Worm (Caenorhabditis elegans): ENCODE data around the gene cbn-1.

cbn-1 gene

ce11 chrII:370394-370793 is 38.1 kb upstream of the cbn-1 start:
- TF ChIP-seq zag-1 (tag; optimal IDR thresholded peaks at IDR 0.05) (no peak), ztf-11 (tag; optimal IDR thresholded peaks at IDR 0.05) (no peak), sma-3 (GFP tag; optimal IDR thresholded peaks at IDR 0.05) (no peak), nhr-25 (tag; optimal IDR thresholded peaks at IDR 0.05) (no peak), nhr-23 (tag; optimal IDR thresholded peaks at IDR 0.05) (no peak), lin-11 (tag; optimal IDR thresholded peaks at IDR 0.05) (no peak), nhr-77 (tag; optimal IDR thresholded peaks at IDR 0.05) (no peak), mbf-1 (tag; optimal IDR thresholded peaks at IDR 0.05) (no peak), nhr-11 (tag; optimal IDR thresholded peaks at IDR 0.05) (no peak), R02D3.7 (tag; optimal IDR thresholded peaks at IDR 0.05) (no peak), egl-27 (tag; optimal IDR thresholded peaks at IDR 0.05) (no peak), crh-2 (tag; optimal IDR thresholded peaks at IDR 0.05) (no peak), nhr-237 (tag; optimal IDR thresholded peaks at IDR 0.05) (no peak), elt-1 (tag; optimal IDR thresholded peaks at IDR 0.05) (no peak), sma-9 (GFP tag; optimal IDR thresholded peaks at IDR 0.05) (no peak), sma-9 (tag; optimal IDR thresholded peaks at IDR 0.05) (no peak), nhr-10 (tag; optimal IDR thresholded peaks at IDR 0.05) (no peak)

DNA sequence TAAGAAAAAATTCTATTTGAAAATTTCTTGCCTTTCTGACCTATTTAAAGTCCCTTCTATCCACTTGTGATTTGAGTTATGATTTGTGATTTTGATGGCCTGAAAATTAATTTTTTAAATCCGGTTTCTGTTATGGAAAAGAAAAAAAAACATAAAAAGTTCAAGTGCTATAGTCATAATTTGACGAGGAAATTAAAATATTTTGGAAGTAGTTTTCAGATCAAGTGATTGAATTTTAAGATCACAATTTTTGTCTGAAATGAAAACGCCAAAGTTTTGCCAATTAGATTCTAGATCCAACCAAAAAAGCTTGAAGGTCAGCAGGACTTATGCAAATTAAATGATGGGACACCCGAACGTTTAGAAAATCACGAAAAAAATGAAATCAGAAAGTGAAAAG is 35.1 kb upstream of the cbn-1 start, which contains the start of gene ptr-3:
Gene ptr-3, minus strand, starts transcription at position 101 of the 400 bp plus-strand sequence.
- TF ChIP-seq elt-3 (tag; optimal IDR thresholded peaks at IDR 0.05): no peak
- TF ChIP-seq ztf-4 (tag; optimal IDR thresholded peaks at IDR 0.05): no peak

DNA sequence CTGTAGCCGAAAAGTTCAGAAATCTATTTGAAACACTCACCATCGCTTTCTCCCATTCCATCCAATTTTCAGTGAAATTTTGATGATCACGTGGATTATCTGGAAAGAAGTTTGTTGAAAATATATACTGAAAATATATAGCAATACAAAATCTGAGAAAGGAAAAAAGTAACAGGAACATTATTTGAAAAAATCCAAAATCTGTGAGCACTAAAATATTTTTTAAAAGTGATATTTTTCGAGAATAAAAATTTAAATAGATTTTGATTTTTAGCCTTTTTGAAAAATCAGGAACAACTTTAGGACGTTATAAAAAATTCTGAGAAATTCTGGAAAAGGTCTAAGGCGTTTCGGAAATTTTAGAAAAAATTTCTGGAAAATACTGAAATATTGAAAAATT is 24.6 kb upstream of the cbn-1 start, which contains the start of gene dmsr-4:
Gene dmsr-4, minus strand, starts transcription at position 101 of the 400 bp plus-strand sequence.
- TF ChIP-seq nhr-11 (tag; optimal IDR thresholded peaks at IDR 0.05): no peak

ce11 chrII:354494-354893 is 22.2 kb upstream of the cbn-1 start:
- no peak for TF ChIP-seq fos-1 (tag; optimal IDR thresholded peaks at IDR 0.05)
- TF ChIP-seq mbf-1 (tag; optimal IDR thresholded peaks at IDR 0.05): no peak
- TF ChIP-seq nhr-237 (tag; optimal IDR thresholded peaks at IDR 0.05): no peak
- no peak for TF ChIP-seq ZK546.5 (tag; optimal IDR thresholded peaks at IDR 0.05)
- TF ChIP-seq peb-1 (tag; optimal IDR thresholded peaks at IDR 0.05): no peak
- no peak for TF ChIP-seq ztf-4 (tag; optimal IDR thresholded peaks at IDR 0.05)
- TF ChIP-seq skn-1 (tag; optimal IDR thresholded peaks at IDR 0.05): no peak
- TF ChIP-seq nhr-129 (tag; optimal IDR thresholded peaks at IDR 0.05): no peak
- TF ChIP-seq R02D3.7 (tag; optimal IDR thresholded peaks at IDR 0.05): no peak
- no peak for TF ChIP-seq nhr-23 (tag; optimal IDR thresholded peaks at IDR 0.05)
- TF ChIP-seq nhr-12 (tag; optimal IDR thresholded peaks at IDR 0.05): no peak
- TF ChIP-seq lin-39 (tag; optimal IDR thresholded peaks at IDR 0.05): no peak
- TF ChIP-seq lin-13 (GFP tag; optimal IDR thresholded peaks at IDR 0.05): no peak
- TF ChIP-seq lin-11 (tag; optimal IDR thresholded peaks at IDR 0.05): no peak
- no peak for TF ChIP-seq lsy-2 (tag; optimal IDR thresholded peaks at IDR 0.05)
- no peak for TF ChIP-seq elt-3 (tag; optimal IDR thresholded peaks at IDR 0.05)
- TF ChIP-seq ceh-16 (tag; optimal IDR thresholded peaks at IDR 0.05): no peak
- no peak for TF ChIP-seq alr-1 (tag; optimal IDR thresholded peaks at IDR 0.05)
- no peak for TF ChIP-seq nhr-77 (tag; optimal IDR thresholded peaks at IDR 0.05)
- TF ChIP-seq dmd-4 (tag; optimal IDR thresholded peaks at IDR 0.05): no peak

- no peak for TF ChIP-seq C34F6.9 (tag; optimal IDR thresholded peaks at IDR 0.05)
- no peak for TF ChIP-seq nhr-21 (tag; optimal IDR thresholded peaks at IDR 0.05)
- TF ChIP-seq lin-13 (GFP tag; optimal IDR thresholded peaks at IDR 0.05): no peak
- no peak for TF ChIP-seq blmp-1 (tag; optimal IDR thresholded peaks at IDR 0.05; ENCODE audit: insufficient read depth)
- TF ChIP-seq egl-27 (tag; optimal IDR thresholded peaks at IDR 0.05): no peak
- no peak for TF ChIP-seq skn-1 (tag; optimal IDR thresholded peaks at IDR 0.05)
- no peak for TF ChIP-seq nhr-25 (tag; optimal IDR thresholded peaks at IDR 0.05)
- no peak for TF ChIP-seq ztf-4 (tag; optimal IDR thresholded peaks at IDR 0.05)
- no peak for TF ChIP-seq unc-62 (GFP tag; optimal IDR thresholded peaks at IDR 0.05)
- TF ChIP-seq crh-2 (tag; optimal IDR thresholded peaks at IDR 0.05): no peak
- TF ChIP-seq ceh-16 (tag; optimal IDR thresholded peaks at IDR 0.05): no peak
- TF ChIP-seq lin-39 (tag; optimal IDR thresholded peaks at IDR 0.05): no peak
- no peak for TF ChIP-seq nhr-129 (tag; optimal IDR thresholded peaks at IDR 0.05)
- TF ChIP-seq nhr-77 (tag; optimal IDR thresholded peaks at IDR 0.05): no peak
- no peak for TF ChIP-seq peb-1 (tag; optimal IDR thresholded peaks at IDR 0.05)
- TF ChIP-seq ztf-11 (tag; optimal IDR thresholded peaks at IDR 0.05): no peak
- TF ChIP-seq nhr-23 (tag; optimal IDR thresholded peaks at IDR 0.05): no peak
- TF ChIP-seq snpc-4 (tag; optimal IDR thresholded peaks at IDR 0.05): no peak
Observed at ce11 chrII:349749-350148, 17.4 kb upstream of the cbn-1 start.

All from whole organism, L2 larva.